Worm (Caenorhabditis elegans) whole organism, L4/young adult: ENCODE results near the gene M05D6.3.

Source experiments
- W03F9.2 ChIP-seq: fragments of 150-350 bp; optimal IDR thresholded peaks from 2 replicates; lab custom pipeline; 2014; ENCODE audit warnings: missing biosample characterization, missing genetic modification characterization
- him-1 ChIP-seq: sonication (generic microtip); optimal IDR thresholded peaks from 2 replicates; lab custom pipeline; 2016; ENCODE audit warnings: missing genotype, missing genetic modification reagents, missing genetic modification characterization, missing compliant biosample characterization

DNA sequence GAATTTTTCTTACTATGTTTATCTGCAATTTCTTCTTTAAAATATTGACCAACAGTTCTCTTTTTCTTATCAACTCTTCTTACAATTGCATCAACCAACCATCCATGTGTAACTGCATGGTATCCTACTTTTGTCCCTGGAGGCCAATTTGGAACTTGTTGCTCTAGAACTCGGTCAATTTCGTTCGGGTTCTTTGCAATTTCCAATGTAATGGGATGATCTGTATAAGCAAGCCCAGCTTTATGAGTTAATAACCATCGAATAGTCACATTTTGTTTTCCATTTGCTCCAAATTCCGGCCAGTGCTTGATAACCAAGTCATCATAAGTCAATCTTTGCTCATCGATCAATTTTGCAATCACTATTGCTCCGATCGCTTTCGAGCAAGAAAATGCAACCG lies 3.8 kb downstream of the M05D6.3 start:
- TF ChIP-seq him-1 (tag; lab: Kevin White, UChicago) (no peak), W03F9.2 (tag; lab: Kevin White, UChicago) (no peak)
